Worm (Caenorhabditis elegans) whole organism, midembryonic: ENCODE measurements around the gene R05A10.1.

Source experiments
- T22C8.4 ChIP-seq: fragments of 200-800 bp; sonication (Bioruptor generic); IDR thresholded peaks from 2 replicates; pipeline ENCODE4 v1.3.6; 2022; ENCODE audit warnings: missing genetic modification characterization, missing compliant biosample characterization
- cog-1 ChIP-seq: sonication (generic microtip); optimal IDR thresholded peaks from 2 replicates; lab custom pipeline; 2016; ENCODE audit warnings: missing genetic modification characterization, missing compliant biosample characterization
- flt-1 ChIP-seq: fragments of 200-800 bp; sonication (Bioruptor generic); IDR thresholded peaks from 2 replicates; pipeline ENCODE4 v1.3.6; 2022; ENCODE audit warnings: missing genetic modification characterization, missing compliant biosample characterization
- klf-2 ChIP-seq: fragments of 200-800 bp; sonication (Bioruptor generic); conservative IDR thresholded peaks from 2 replicates; pipeline ENCODE4 v1.3.6; 2022; ENCODE audit warnings: missing genetic modification reagents, missing genetic modification characterization, missing compliant biosample characterization
- ref-1 ChIP-seq: fragments of 200-800 bp; sonication (Bioruptor generic); conservative IDR thresholded peaks from 2 replicates; pipeline ENCODE4 v1.3.6; 2022; ENCODE audit warnings: missing genetic modification reagents, missing genetic modification characterization, missing compliant biosample characterization
- tab-1 ChIP-seq: fragments of 200-800 bp; sonication (Bioruptor generic); IDR thresholded peaks from 2 replicates; pipeline ENCODE4 v1.3.6; 2022; ENCODE audit warnings: missing genetic modification characterization, missing compliant biosample characterization
- ztf-29 ChIP-seq: fragments of 200-800 bp; sonication (Bioruptor generic); IDR thresholded peaks from 2 replicates; pipeline ENCODE4 v1.3.6; 2022; ENCODE audit warnings: missing genetic modification reagents, missing genetic modification characterization, missing compliant biosample characterization

ce11 chrIV:14193196-14193595 is 11.0 kb downstream of the R05A10.1 start, which contains the start of gene K01G12.3:
- TF ChIP-seq flt-1 (GFP tag; lab: Robert Waterston, UW) = no peak
- no peak for TF ChIP-seq ref-1 (GFP tag; lab: Robert Waterston, UW)
- TF ChIP-seq klf-2 (GFP tag; lab: Robert Waterston, UW) = no peak
- TF ChIP-seq ztf-29 = no peak
- TF ChIP-seq T22C8.4 (GFP tag; lab: Robert Waterston, UW) = no peak
- TF ChIP-seq cog-1 (tag; lab: Kevin White, UChicago) = no peak
- no peak for TF ChIP-seq tab-1 (GFP tag; lab: Robert Waterston, UW)
